Worm (Caenorhabditis elegans): ENCODE data around the gene F37C4.4.
A peak's percentile ranks its signal among the peaks of the same experiment; 100 is the strongest.

DNA sequence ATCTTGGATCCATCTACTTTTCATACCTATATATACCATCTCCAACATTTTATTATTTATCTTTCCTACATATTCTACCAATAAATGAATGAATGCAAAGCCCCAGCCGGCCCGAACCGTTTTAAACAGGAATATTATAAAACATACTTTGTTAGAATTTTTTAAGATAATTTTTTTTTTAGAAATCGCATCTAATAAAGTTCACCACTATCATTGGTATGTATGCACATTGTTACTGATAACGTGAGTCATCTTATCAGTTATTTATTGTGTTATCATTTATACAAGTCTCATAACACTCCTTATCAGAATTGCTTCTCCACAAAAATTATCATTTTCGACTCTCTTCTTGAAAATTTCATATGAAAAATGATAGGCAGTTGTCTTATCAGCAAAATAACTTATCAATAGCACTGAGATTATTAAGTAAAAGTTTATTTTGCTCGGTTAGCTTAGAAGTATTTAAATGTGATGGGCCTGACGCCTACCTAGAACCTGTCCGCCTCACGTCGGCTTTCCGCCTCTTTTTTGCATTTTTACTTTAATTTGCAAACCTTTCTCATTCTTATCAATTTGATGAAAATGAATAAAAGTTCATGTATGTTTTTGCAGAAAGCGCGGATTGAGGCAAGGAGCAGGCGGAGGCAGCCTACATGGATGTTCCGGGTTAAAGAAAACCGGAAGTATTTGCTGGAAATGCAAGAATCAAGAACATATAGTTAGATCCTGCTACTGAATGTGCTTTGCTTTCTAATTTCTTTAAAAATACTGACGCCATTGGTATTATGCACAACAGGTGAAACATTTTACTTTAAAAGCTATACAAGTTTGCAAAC, 32.8 kb downstream of the F37C4.4 start, which contains the start of gene srz-62:
- no peak for TF ChIP-seq lin-15B (tag; optimal IDR thresholded peaks at IDR 0.05)
- TF ChIP-seq tlp-1 (tag; optimal IDR thresholded peaks at IDR 0.05): peak; percentile 92
- TF ChIP-seq C16A3.4 (tag; optimal IDR thresholded peaks at IDR 0.05): no peak
- TF ChIP-seq nhr-12 (tag; optimal IDR thresholded peaks at IDR 0.05): no peak
- no peak for TF ChIP-seq hlh-17 (GFP tag; optimal IDR thresholded peaks at IDR 0.05; ENCODE audit: borderline replicate concordance)
- no peak for TF ChIP-seq ztf-4 (tag; optimal IDR thresholded peaks at IDR 0.05)
- TF ChIP-seq pqm-1 (tag; optimal IDR thresholded peaks at IDR 0.05): peak; percentile 100
- no peak for TF ChIP-seq dpl-1 (GFP tag; optimal IDR thresholded peaks at IDR 0.05)
- no peak for TF ChIP-seq mep-1 (tag; optimal IDR thresholded peaks at IDR 0.05)
- no peak for TF ChIP-seq fos-1 (tag; optimal IDR thresholded peaks at IDR 0.05)
- TF ChIP-seq nhr-76 (tag; optimal IDR thresholded peaks at IDR 0.05): no peak
- no peak for TF ChIP-seq mdl-1 (tag; optimal IDR thresholded peaks at IDR 0.05)
- TF ChIP-seq unc-86 (tag; optimal IDR thresholded peaks at IDR 0.05): no peak

Data from whole organism, L1 larva.